Fruit fly (Drosophila melanogaster): ENCODE data around the gene sog.

Gene sog

dm6 chrX:15671026-15671563 is 37.9 kb upstream of the sog start, which contains the start of gene CG15646 (continued):
- TF ChIP-seq CG13894 (tag; optimal IDR thresholded peaks at IDR 0.05) (no peak), Ets65A (GFP tag) (no peak), gt (GFP tag; IDR thresholded peaks at IDR 0.05) (0 out of 2 replicates have a peak, but pooled peaks have one; percentile 5), vfl (GFP tag; optimal IDR thresholded peaks at IDR 0.05) (no peak), Med (GFP tag) (no peak), dmrt99B (tag; optimal IDR thresholded peaks at IDR 0.05) (peak; percentile 78), CG31441 (GFP tag; IDR thresholded peaks at IDR 0.05) (peak; percentile 84), CG7271 (tag; optimal IDR thresholded peaks at IDR 0.05) (peak; percentile 76), tin (GFP tag; optimal IDR thresholded peaks at IDR 0.05) (peak; percentile 66), Mes4 (GFP tag; optimal IDR thresholded peaks at IDR 0.05) (no peak), sd (tag; optimal IDR thresholded peaks at IDR 0.05) (peak; percentile 62), CG1832 (GFP tag; optimal IDR thresholded peaks at IDR 0.05) (no peak), CG17328 (GFP tag; IDR thresholded peaks at IDR 0.05) (peak; percentile 64), CG2129 (GFP tag; IDR thresholded peaks at IDR 0.05; ENCODE audit: partially characterized antibody) (no peak), wek (GFP tag; optimal IDR thresholded peaks at IDR 0.05) (no peak), sens (GFP tag) (peak; percentile 93), CG10959 (GFP tag; IDR thresholded peaks at IDR 0.05) (peak; percentile 74), Pdp1 (GFP tag; optimal IDR thresholded peaks at IDR 0.05) (no peak), CG7987 (GFP tag; optimal IDR thresholded peaks at IDR 0.05) (no peak), Blimp-1 (GFP tag; optimal IDR thresholded peaks at IDR 0.05) (peak; percentile 75), CG6689 (GFP tag; IDR thresholded peaks at IDR 0.05) (peak; percentile 84), D19A (tag; optimal IDR thresholded peaks at IDR 0.05) (peak; percentile 84), nom (GFP tag; optimal IDR thresholded peaks at IDR 0.05) (peak; percentile 45), hb (GFP tag; IDR thresholded peaks at IDR 0.05; ENCODE audit: partially characterized antibody) (no peak), vvl (GFP tag; IDR thresholded peaks at IDR 0.05) (peak; percentile 68), Fer3 (tag; optimal IDR thresholded peaks at IDR 0.05) (peak; percentile 42), CG9727 (GFP tag; optimal IDR thresholded peaks at IDR 0.05) (peak; percentile 92), CG5245 (GFP tag; optimal IDR thresholded peaks at IDR 0.05) (peak; percentile 25), sisA (GFP tag; IDR thresholded peaks at IDR 0.05) (peak; percentile 46), TFAM (GFP tag; optimal IDR thresholded peaks at IDR 0.05) (peak; percentile 14), Hmr (GFP tag; optimal IDR thresholded peaks at IDR 0.05) (peak; percentile 29), CG12769 (tag; optimal IDR thresholded peaks at IDR 0.05) (no peak), Kr (GFP tag; optimal IDR thresholded peaks at IDR 0.05) (peak; percentile 56), Rfx (GFP tag; IDR thresholded peaks at IDR 0.05) (0 out of 2 replicates have a peak, but pooled peaks have one; percentile 23), hth (optimal IDR thresholded peaks at IDR 0.05) (no peak), CG12942 (GFP tag; optimal IDR thresholded peaks at IDR 0.05) (no peak), row (GFP tag; IDR thresholded peaks at IDR 0.05) (peak; percentile 74), dmrt11E (tag; optimal IDR thresholded peaks at IDR 0.05) (peak; percentile 97), Trl (optimal IDR thresholded peaks at IDR 0.05) (peak in 1 of 2 experiments; percentile 10), Trl (GFP tag; optimal IDR thresholded peaks at IDR 0.05) (no peak), Taf1 (GFP tag; IDR thresholded peaks at IDR 0.05) (no peak), lov (optimal IDR thresholded peaks at IDR 0.05) (no peak), lov (GFP tag; IDR thresholded peaks at IDR 0.05) (0 out of 3 replicates have a peak, but pooled peaks have one; percentile 62), CG5180 (GFP tag; optimal IDR thresholded peaks at IDR 0.05) (peak; percentile 32), pum (GFP tag; optimal IDR thresholded peaks at IDR 0.05) (peak; percentile 25), NC2α (GFP tag; optimal IDR thresholded peaks at IDR 0.05) (no peak), esg (GFP tag; conservative IDR thresholded peaks at IDR 0.05) (0 out of 2 replicates have a peak, but pooled peaks have one; percentile 5), CG13296 (GFP tag; optimal IDR thresholded peaks at IDR 0.05) (peak; percentile 8), D (optimal IDR thresholded peaks at IDR 0.05) (no peak), D (GFP tag; optimal IDR thresholded peaks at IDR 0.05) (peak; percentile 70), az2 (GFP tag; optimal IDR thresholded peaks at IDR 0.05) (peak; percentile 62)
